Worm (Caenorhabditis elegans): ENCODE results near the gene irld-18.
A peak's percentile ranks its signal among the peaks of the same experiment; 100 is the strongest.

irld-18 gene

ce11 chrIV:14617059-14617458 is 36.2 kb upstream of the irld-18 start:
- TF ChIP-seq blmp-1 (tag; optimal IDR thresholded peaks at IDR 0.05) = peak; percentile 14
- no peak for TF ChIP-seq C34B4.2 (tag; optimal IDR thresholded peaks at IDR 0.05)
- no peak for TF ChIP-seq efl-1 (optimal IDR thresholded peaks at IDR 0.05)
- peak in 1 of 2 experiments; percentile 51 for TF ChIP-seq efl-1 (GFP tag; optimal IDR thresholded peaks at IDR 0.05 in 1 of 2)

- TF ChIP-seq dpl-1 (GFP tag; optimal IDR thresholded peaks at IDR 0.05) (no peak), lin-39 (tag; optimal IDR thresholded peaks at IDR 0.05) (no peak), nhr-47 (tag; optimal IDR thresholded peaks at IDR 0.05) (no peak), F16B12.6 (tag; optimal IDR thresholded peaks at IDR 0.05) (no peak), hlh-17 (GFP tag; optimal IDR thresholded peaks at IDR 0.05; ENCODE audit: borderline replicate concordance) (no peak), tlp-1 (tag; optimal IDR thresholded peaks at IDR 0.05) (no peak), fos-1 (tag; optimal IDR thresholded peaks at IDR 0.05) (no peak), dsc-1 (tag; optimal IDR thresholded peaks at IDR 0.05) (no peak), ets-5 (GFP tag; IDR thresholded peaks at IDR 0.05) (no peak), egl-13 (tag; optimal IDR thresholded peaks at IDR 0.05) (no peak), hlh-4 (tag; optimal IDR thresholded peaks at IDR 0.05) (no peak), unc-130 (tag; optimal IDR thresholded peaks at IDR 0.05) (no peak), alr-1 (tag; optimal IDR thresholded peaks at IDR 0.05; ENCODE audit: borderline replicate concordance) (no peak)
These were observed 35.5 kb upstream of the irld-18 start, which contains the start of gene dmd-6 for ce11 chrIV:14616303-14616702. Gene dmd-6 (plus strand): TSS chrIV:14616603.

- TF ChIP-seq F16B12.6 (tag; optimal IDR thresholded peaks at IDR 0.05) (no peak), lin-13 (GFP tag; optimal IDR thresholded peaks at IDR 0.05) (no peak), jun-1 (tag; optimal IDR thresholded peaks at IDR 0.05) (peak; percentile 44), unc-30 (tag; optimal IDR thresholded peaks at IDR 0.05) (no peak), lir-3 (tag; optimal IDR thresholded peaks at IDR 0.05; ENCODE audit: poor library complexity) (no peak), Y116A8C.19 (tag; optimal IDR thresholded peaks at IDR 0.05; ENCODE audit: borderline replicate concordance) (no peak), sptf-1 (tag; optimal IDR thresholded peaks at IDR 0.05) (no peak), hpl-2 (GFP tag; optimal IDR thresholded peaks at IDR 0.05) (no peak), ztf-4 (tag; optimal IDR thresholded peaks at IDR 0.05) (peak; percentile 5), aha-1 (tag; optimal IDR thresholded peaks at IDR 0.05) (no peak), C16A3.4 (tag; optimal IDR thresholded peaks at IDR 0.05) (no peak), vab-15 (tag; optimal IDR thresholded peaks at IDR 0.05) (peak; percentile 5), nhr-11 (tag; optimal IDR thresholded peaks at IDR 0.05) (no peak), nhr-76 (tag; optimal IDR thresholded peaks at IDR 0.05) (no peak), nhr-47 (tag; optimal IDR thresholded peaks at IDR 0.05) (peak; percentile 64), nhr-90 (tag; optimal IDR thresholded peaks at IDR 0.05; ENCODE audit: poor library complexity) (peak; percentile 67), lin-35 (GFP tag; optimal IDR thresholded peaks at IDR 0.05) (peak in 1 of 2 experiments; percentile 31), fkh-10 (GFP tag; optimal IDR thresholded peaks at IDR 0.05) (no peak), ets-5 (GFP tag; IDR thresholded peaks at IDR 0.05) (no peak), zag-1 (tag; optimal IDR thresholded peaks at IDR 0.05) (no peak), nhr-84 (tag; optimal IDR thresholded peaks at IDR 0.05) (no peak), isw-1 (GFP tag; IDR thresholded peaks at IDR 0.05) (no peak), blmp-1 (tag; optimal IDR thresholded peaks at IDR 0.05) (peak; percentile 71), irx-1 (tag; optimal IDR thresholded peaks at IDR 0.05) (peak; percentile 22), unc-98 (GFP tag; IDR thresholded peaks at IDR 0.05) (no peak), hlh-17 (GFP tag; optimal IDR thresholded peaks at IDR 0.05; ENCODE audit: borderline replicate concordance) (no peak), hlh-4 (tag; optimal IDR thresholded peaks at IDR 0.05) (no peak), ztf-11 (tag; optimal IDR thresholded peaks at IDR 0.05) (no peak), egl-27 (tag; optimal IDR thresholded peaks at IDR 0.05) (no peak), tlp-1 (tag; optimal IDR thresholded peaks at IDR 0.05) (no peak), lsy-2 (tag; optimal IDR thresholded peaks at IDR 0.05) (no peak), snpc-4 (tag; optimal IDR thresholded peaks at IDR 0.05) (no peak), mdl-1 (tag; optimal IDR thresholded peaks at IDR 0.05) (peak in 1 of 2 experiments; percentile 63), mab-9 (GFP tag; IDR thresholded peaks at IDR 0.05) (no peak), rnt-1 (tag; optimal IDR thresholded peaks at IDR 0.05) (no peak), fos-1 (tag; optimal IDR thresholded peaks at IDR 0.05) (no peak), elt-3 (tag; optimal IDR thresholded peaks at IDR 0.05) (peak; percentile 63 to 93 (median 80)), elt-2 (tag; optimal IDR thresholded peaks at IDR 0.05) (no peak), swsn-7 (tag; optimal IDR thresholded peaks at IDR 0.05) (no peak)
These were observed 33.4 kb upstream of the irld-18 start for ce11 chrIV:14614176-14614740.
